Fruit fly (Drosophila melanogaster): ENCODE results near the gene Octbeta1R.

Gene Octbeta1R

dm6 chr3R:22557100-22557741 is 60.2 kb downstream of the Octbeta1R start (continued):
- no peak for TF ChIP-seq CG6654 (GFP tag; optimal IDR thresholded peaks at IDR 0.05)
- TF ChIP-seq Blimp-1 (GFP tag; optimal IDR thresholded peaks at IDR 0.05): peak; percentile 6
- no peak for TF ChIP-seq CG30431 (GFP tag; optimal IDR thresholded peaks at IDR 0.05)
- TF ChIP-seq so (GFP tag; IDR thresholded peaks at IDR 0.05): no peak
- peak; percentile 66 for TF ChIP-seq vvl (GFP tag; IDR thresholded peaks at IDR 0.05)
- TF ChIP-seq CG34224 (GFP tag; IDR thresholded peaks at IDR 0.05; ENCODE audit: partially characterized antibody): no peak
- no peak for TF ChIP-seq CG15479 (GFP tag; optimal IDR thresholded peaks at IDR 0.05)
- TF ChIP-seq CG8388 (GFP tag; optimal IDR thresholded peaks at IDR 0.05): no peak
- TF ChIP-seq sna (GFP tag; IDR thresholded peaks at IDR 0.05; ENCODE audit: partially characterized antibody): no peak
- no peak for TF ChIP-seq D19B (GFP tag; optimal IDR thresholded peaks at IDR 0.05)
- TF ChIP-seq chinmo (GFP tag; IDR thresholded peaks at IDR 0.05; ENCODE audit: partially characterized antibody): peak; percentile 89; the same call in 3 of the 4 replicates
- no peak for TF ChIP-seq CG10366 (GFP tag; IDR thresholded peaks at IDR 0.05)
- no peak for TF ChIP-seq CG9609 (GFP tag; optimal IDR thresholded peaks at IDR 0.05)
- no peak for TF ChIP-seq CG12744 (GFP tag; optimal IDR thresholded peaks at IDR 0.05)
- TF ChIP-seq CG1792 (GFP tag; optimal IDR thresholded peaks at IDR 0.05): no peak
- no peak for TF ChIP-seq dimm (GFP tag; IDR thresholded peaks at IDR 0.05)
- TF ChIP-seq CG9817 (tag; optimal IDR thresholded peaks at IDR 0.05): no peak
- no peak for TF ChIP-seq hbn (GFP tag; IDR thresholded peaks at IDR 0.05; ENCODE audit: partially characterized antibody)
- no peak for TF ChIP-seq ato (GFP tag; IDR thresholded peaks at IDR 0.05; ENCODE audit: partially characterized antibody)
- TF ChIP-seq otp (GFP tag; IDR thresholded peaks at IDR 0.05): no peak
- TF ChIP-seq CG11085 (GFP tag; IDR thresholded peaks at IDR 0.05): no peak
- TF ChIP-seq sd (tag; optimal IDR thresholded peaks at IDR 0.05): peak; percentile 67
- no peak for TF ChIP-seq Six4 (GFP tag; optimal IDR thresholded peaks at IDR 0.05)
- TF ChIP-seq CG3847 (GFP tag; IDR thresholded peaks at IDR 0.05): no peak
- no peak for TF ChIP-seq gce (GFP tag; IDR thresholded peaks at IDR 0.05)
- TF ChIP-seq CG16863 (GFP tag; optimal IDR thresholded peaks at IDR 0.05): no peak
- TF ChIP-seq CG4282 (GFP tag; optimal IDR thresholded peaks at IDR 0.05): no peak
- no peak for TF ChIP-seq pnt (GFP tag; optimal IDR thresholded peaks at IDR 0.05)
- TF ChIP-seq CG8359 (GFP tag; optimal IDR thresholded peaks at IDR 0.05; ENCODE audit: borderline replicate concordance): no peak
- no peak for TF ChIP-seq sens (GFP tag)
- no peak for TF ChIP-seq az2 (GFP tag; optimal IDR thresholded peaks at IDR 0.05)
- TF ChIP-seq CG10274 (GFP tag; optimal IDR thresholded peaks at IDR 0.05): no peak
- TF ChIP-seq fd96Cb (tag; optimal IDR thresholded peaks at IDR 0.05): no peak
- peak in 1 of 2 experiments; percentile 60 for TF ChIP-seq Eip74EF (GFP tag; optimal IDR thresholded peaks at IDR 0.05)
- no peak for TF ChIP-seq hkb (optimal IDR thresholded peaks at IDR 0.05)
- no peak for TF ChIP-seq hkb (GFP tag; IDR thresholded peaks at IDR 0.05)
- no peak for TF ChIP-seq nom (GFP tag; optimal IDR thresholded peaks at IDR 0.05)
- TF ChIP-seq CG12236 (GFP tag; optimal IDR thresholded peaks at IDR 0.05): no peak
- no peak for TF ChIP-seq Spps (tag; optimal IDR thresholded peaks at IDR 0.05)
- TF ChIP-seq Sox102F (GFP tag; optimal IDR thresholded peaks at IDR 0.05): no peak
- no peak for TF ChIP-seq CG2875 (GFP tag; optimal IDR thresholded peaks at IDR 0.05)
- TF ChIP-seq sug (tag; optimal IDR thresholded peaks at IDR 0.05): peak; percentile 19
- TF ChIP-seq stwl (tag; optimal IDR thresholded peaks at IDR 0.05): no peak
- no peak for TF ChIP-seq CHES-1-like (GFP tag; optimal IDR thresholded peaks at IDR 0.05)
- no peak for TF ChIP-seq CG17802 (tag; optimal IDR thresholded peaks at IDR 0.05)
- TF ChIP-seq MESR4 (GFP tag; optimal IDR thresholded peaks at IDR 0.05): no peak
- TF ChIP-seq E2f2 (GFP tag; IDR thresholded peaks at IDR 0.05): no peak
- no peak for TF ChIP-seq CG7839 (tag; optimal IDR thresholded peaks at IDR 0.05)
- TF ChIP-seq yki (optimal IDR thresholded peaks at IDR 0.05): no peak
- no peak for TF ChIP-seq shn (GFP tag; optimal IDR thresholded peaks at IDR 0.05)
- TF ChIP-seq ro (GFP tag; IDR thresholded peaks at IDR 0.05): no peak
